Fruit fly (Drosophila melanogaster): ENCODE results near the gene Pdi.

- TF ChIP-seq usp (GFP tag; optimal IDR thresholded peaks at IDR 0.05) (no peak), CG8478 (optimal IDR thresholded peaks at IDR 0.05) (no peak), EcR (GFP tag; optimal IDR thresholded peaks at IDR 0.05) (no peak), Dll (optimal IDR thresholded peaks at IDR 0.05) (no peak), psq (optimal IDR thresholded peaks at IDR 0.05) (no peak), pan (optimal IDR thresholded peaks at IDR 0.05) (no peak)
Measured at dm6 chr3L:15094589-15095288, 47.9 kb downstream of the Pdi start, which contains the start of the genes sstn, Plp and GlyRS.

Measured in whole organism.